Worm (Caenorhabditis elegans): Measurements from ENCODE around the gene nduf-2.2.

Gene nduf-2.2

ce11 chrIII:6444335-6444734 is 20.7 kb upstream of the nduf-2.2 start, which contains the start of gene C05D11.13:
C05D11.13 (minus strand) TSS chrIII:6444586.
- no peak for TF ChIP-seq unc-62 (GFP tag; optimal IDR thresholded peaks at IDR 0.05)

ce11 chrIII:6446807-6447206 is 18.2 kb upstream of the nduf-2.2 start, which contains the start of gene let-721:
let-721 (minus strand) TSS chrIII:6446907.
- TF ChIP-seq unc-62 (GFP tag; optimal IDR thresholded peaks at IDR 0.05), result no peak

- no peak for TF ChIP-seq unc-62 (GFP tag; optimal IDR thresholded peaks at IDR 0.05)
Measured at ce11 chrIII:6447521-6447920, 17.5 kb upstream of the nduf-2.2 start.

- TF ChIP-seq unc-62 (GFP tag; optimal IDR thresholded peaks at IDR 0.05), result no peak
Measured at ce11 chrIII:6449854-6450253, 15.2 kb upstream of the nduf-2.2 start.

- TF ChIP-seq unc-62 (GFP tag; optimal IDR thresholded peaks at IDR 0.05), result no peak
Measured at ce11 chrIII:6450596-6450995, 14.4 kb upstream of the nduf-2.2 start, which contains the start of gene T26A5.6. T26A5.6 (minus strand) TSS chrIII:6450696.

ce11 chrIII:6452278-6452677 is 12.7 kb upstream of the nduf-2.2 start, which contains the start of gene set-1:
set-1 (minus strand) TSS chrIII:6452378.
- no peak for TF ChIP-seq unc-62 (GFP tag; optimal IDR thresholded peaks at IDR 0.05)

- TF ChIP-seq unc-62 (GFP tag; optimal IDR thresholded peaks at IDR 0.05), result no peak
Measured at ce11 chrIII:6452683-6453082, 12.3 kb upstream of the nduf-2.2 start.

- no peak for TF ChIP-seq unc-62 (GFP tag; optimal IDR thresholded peaks at IDR 0.05)
Measured at ce11 chrIII:6453665-6454064, 11.4 kb upstream of the nduf-2.2 start.

ce11 chrIII:6454183-6454582 is 10.8 kb upstream of the nduf-2.2 start, which contains the start of gene jhdm-1:
jhdm-1 (plus strand) TSS chrIII:6454483.
- no peak for TF ChIP-seq unc-62 (GFP tag; optimal IDR thresholded peaks at IDR 0.05)

ce11 chrIII:6459820-6460219 is 5.2 kb upstream of the nduf-2.2 start, which contains the start of gene algn-1:
algn-1 (plus strand) TSS chrIII:6460120.
- no peak for TF ChIP-seq unc-62 (GFP tag; optimal IDR thresholded peaks at IDR 0.05)

ce11 chrIII:6462610-6463009 is 2.4 kb upstream of the nduf-2.2 start, which contains the start of gene T26A5.8:
T26A5.8 (minus strand) TSS chrIII:6462856.
- TF ChIP-seq unc-62 (GFP tag; optimal IDR thresholded peaks at IDR 0.05), result no peak

ce11 chrIII:6463679-6464078 is 1.3 kb upstream of the nduf-2.2 start, which contains the start of gene dlc-1:
dlc-1 (minus strand) TSS chrIII:6463779.
- no peak for TF ChIP-seq unc-62 (GFP tag; optimal IDR thresholded peaks at IDR 0.05)

- TF ChIP-seq unc-62 (GFP tag; optimal IDR thresholded peaks at IDR 0.05), result no peak
Measured at ce11 chrIII:6464113-6464571, 880 bp upstream of the nduf-2.2 start.

ce11 chrIII:6467005-6467404 is 2.0 kb downstream of the nduf-2.2 start, which contains the start of gene T26A5.2:
T26A5.2 (plus strand) TSS chrIII:6467305.
- TF ChIP-seq unc-62 (GFP tag; optimal IDR thresholded peaks at IDR 0.05), result no peak

- TF ChIP-seq unc-62 (GFP tag; optimal IDR thresholded peaks at IDR 0.05), result no peak
Measured at ce11 chrIII:6471451-6471850, 6.4 kb downstream of the nduf-2.2 start, which contains the start of gene wht-6. wht-6 (plus strand) TSS chrIII:6471751.

ce11 chrIII:6476380-6476779 is 11.4 kb downstream of the nduf-2.2 start:
- TF ChIP-seq unc-62 (GFP tag; optimal IDR thresholded peaks at IDR 0.05), result no peak

- TF ChIP-seq unc-62 (GFP tag; optimal IDR thresholded peaks at IDR 0.05), result no peak
Measured at ce11 chrIII:6478256-6479004, 13.4 kb downstream of the nduf-2.2 start, which contains the start of gene zip-8. zip-8 (plus strand) TSS chrIII:6478955.
